Fruit fly (Drosophila melanogaster): Measurements from ENCODE around the gene comm.

dm6 chr3L:15749276-15749675 is 21.0 kb upstream of the comm start:
- TF ChIP-seq CG8478 (optimal IDR thresholded peaks at IDR 0.05) (no peak), CTCF (optimal IDR thresholded peaks at IDR 0.05) (no peak)
